Fruit fly (Drosophila melanogaster) whole organism, embryonic: ENCODE data around the gene CG43165.

Experiments used
- Bteb2 ChIP-seq: fragments of 200-800 bp; sonication (Bioruptor generic); optimal IDR thresholded peaks from 2 replicates; lab custom pipeline; 2016; ENCODE audit warnings: missing biosample characterization, missing genetic modification characterization
- CG10209 ChIP-seq: fragments of 200-800 bp; sonication (Bioruptor generic); optimal IDR thresholded peaks from 3 replicates; lab custom pipeline; 2017; ENCODE audit warnings: missing biosample characterization, mild to moderate bottlenecking, missing genetic modification characterization, missing genetic modification reagents
- CG10274 ChIP-seq: fragments of 200-800 bp; sonication (Bioruptor generic); optimal IDR thresholded peaks from 3 replicates; lab custom pipeline; 2017; ENCODE audit warnings: missing biosample characterization, mild to moderate bottlenecking, missing genetic modification characterization
- CG10654 ChIP-seq: fragments of 200-800 bp; sonication (Bioruptor generic); optimal IDR thresholded peaks from 2 replicates; lab custom pipeline; 2016; ENCODE audit warnings: missing biosample characterization, missing genetic modification characterization
- CG11085 ChIP-seq: fragments of 200-800 bp; sonication (Bioruptor generic); IDR thresholded peaks from 2 replicates; pipeline ENCODE4 v1.3.6; 2022; ENCODE audit warnings: missing biosample characterization, missing genetic modification characterization
- CG11696 ChIP-seq: fragments of 200-800 bp; sonication (Bioruptor generic); IDR thresholded peaks from 2 replicates; pipeline ENCODE4 v1.3.6; 2022; ENCODE audit warnings: missing biosample characterization, missing genetic modification characterization
- CG13287 ChIP-seq: fragments of 200-800 bp; sonication (Bioruptor generic); IDR thresholded peaks from 2 replicates; pipeline ENCODE4 v1.3.6; 2022; ENCODE audit warnings: missing biosample characterization, missing genetic modification characterization; ENCODE audit not compliant: partially characterized antibody
- CG13296 ChIP-seq: fragments of 200-800 bp; sonication (Bioruptor generic); optimal IDR thresholded peaks from 3 replicates; lab custom pipeline; 2018; ENCODE audit warnings: missing biosample characterization, mild to moderate bottlenecking, missing genetic modification characterization
- CG14014 ChIP-seq: fragments of 200-800 bp; sonication (Bioruptor generic); IDR thresholded peaks from 2 replicates; pipeline ENCODE4 v1.3.6; 2022; ENCODE audit warnings: missing biosample characterization, missing genetic modification characterization
- CG14860 ChIP-seq: fragments of 200-800 bp; sonication (Bioruptor generic); IDR thresholded peaks from 3 replicates; pipeline ENCODE4 v1.3.6; 2022; ENCODE audit warnings: missing biosample characterization, missing genetic modification characterization; ENCODE audit not compliant: partially characterized antibody
- CG15073 ChIP-seq: fragments of 200-800 bp; sonication (Bioruptor generic); optimal IDR thresholded peaks from 2 replicates; lab custom pipeline; 2016; ENCODE audit warnings: missing biosample characterization, missing genetic modification characterization
- CG31365 ChIP-seq: fragments of 200-800 bp; sonication (Bioruptor generic); optimal IDR thresholded peaks from 2 replicates; lab custom pipeline; 2018; ENCODE audit warnings: missing biosample characterization, mild to moderate bottlenecking, missing genetic modification characterization
- CG3163 ChIP-seq: fragments of 200-800 bp; sonication (Bioruptor generic); optimal IDR thresholded peaks from 3 replicates; lab custom pipeline; 2016; ENCODE audit warnings: missing biosample characterization, missing genetic modification characterization
- CG32772 ChIP-seq: fragments of 200-800 bp; sonication (Bioruptor generic); IDR thresholded peaks from 2 replicates; pipeline ENCODE4 v1.3.6; 2022; ENCODE audit warnings: missing biosample characterization, missing genetic modification characterization
- CG34224 ChIP-seq: fragments of 200-800 bp; sonication (Bioruptor generic); IDR thresholded peaks from 3 replicates; pipeline ENCODE4 v1.3.6; 2022; ENCODE audit warnings: missing biosample characterization, missing genetic modification characterization; ENCODE audit not compliant: partially characterized antibody
- CG4617 ChIP-seq: fragments of 200-800 bp; sonication (Bioruptor generic); optimal IDR thresholded peaks from 3 replicates; lab custom pipeline; 2016; ENCODE audit warnings: missing biosample characterization, missing genetic modification characterization, borderline replicate concordance
- Chrac-16 ChIP-seq: fragments of 200-800 bp; sonication (Bioruptor generic); optimal IDR thresholded peaks from 3 replicates; lab custom pipeline; 2016; ENCODE audit warnings: missing biosample characterization, missing genetic modification characterization
- Dbx ChIP-seq: fragments of 200-800 bp; sonication (Bioruptor generic); IDR thresholded peaks from 3 replicates; pipeline ENCODE4 v1.3.6; 2022; ENCODE audit warnings: missing biosample characterization, missing genetic modification characterization
- Deaf1 ChIP-seq: fragments of 200-800 bp; optimal IDR thresholded peaks from 3 replicates; lab custom pipeline; 2019; ENCODE audit warnings: missing biosample characterization, mild to moderate bottlenecking, missing genetic modification characterization, moderate library complexity
- Elba2 ChIP-seq: fragments of 200-800 bp; sonication (Bioruptor generic); optimal IDR thresholded peaks from 3 replicates; lab custom pipeline; 2016; ENCODE audit warnings: missing biosample characterization, missing genetic modification characterization
- Fer3 ChIP-seq: fragments of 200-800 bp; sonication (Bioruptor generic); optimal IDR thresholded peaks from 2 replicates; lab custom pipeline; 2018; ENCODE audit warnings: missing biosample characterization, mild to moderate bottlenecking, missing genetic modification characterization, moderate library complexity
- HLH4C ChIP-seq: fragments of 200-800 bp; sonication (Bioruptor generic); IDR thresholded peaks from 3 replicates; pipeline ENCODE4 v1.3.6; 2022; ENCODE audit warnings: missing biosample characterization, missing genetic modification characterization; ENCODE audit not compliant: partially characterized antibody
- HLH54F ChIP-seq: fragments of 200-800 bp; sonication (Bioruptor generic); optimal IDR thresholded peaks from 3 replicates; lab custom pipeline; 2016; ENCODE audit warnings: missing biosample characterization, missing genetic modification characterization
- Hand ChIP-seq: fragments of 200-800 bp; sonication (Bioruptor generic); optimal IDR thresholded peaks from 2 replicates; lab custom pipeline; 2017; ENCODE audit warnings: mild to moderate bottlenecking, missing biosample characterization, missing genetic modification reagents, missing genetic modification characterization
- HmgZ ChIP-seq: fragments of 200-800 bp; sonication (Bioruptor generic); optimal IDR thresholded peaks from 2 replicates; lab custom pipeline; 2018; ENCODE audit warnings: missing biosample characterization, mild to moderate bottlenecking, missing genetic modification characterization
- Jarid2 ChIP-seq: fragments of 200-800 bp; sonication (Bioruptor generic); optimal IDR thresholded peaks from 3 replicates; lab custom pipeline; 2017; ENCODE audit warnings: mild to moderate bottlenecking, missing biosample characterization, missing genetic modification reagents, missing genetic modification characterization
- Med ChIP-seq: fragments of 200-800 bp; sonication (Bioruptor generic); peaks from one replicate; lab custom pipeline; 2016; ENCODE audit warnings: missing biosample characterization, missing genetic modification characterization, mild to moderate bottlenecking, inconsistent platforms, moderate library complexity
- Taf1 ChIP-seq: fragments of 200-800 bp; sonication (Bioruptor generic); IDR thresholded peaks from 2 replicates; pipeline ENCODE4 v1.3.6; 2022; ENCODE audit warnings: missing biosample characterization, missing genetic modification characterization
- Tbp ChIP-seq: fragments of >200 bp; optimal IDR thresholded peaks from 2 replicates; lab custom pipeline; 2018; ENCODE audit warnings: missing biosample characterization, missing genetic modification characterization
- Trl ChIP-seq, 3 experiments: fragments of >200 bp in 2 of 3; fragments of 200-800 bp in 1 of 3; sonication (Bioruptor generic) in 1 of 3; optimal IDR thresholded peaks; 2 replicates in 1 of 3; 3 replicates in 2 of 3; lab custom pipeline; 2016 to 2017; ENCODE audit warnings: missing biosample characterization in 1 of 3, missing genetic modification characterization in 1 of 3
- Xbp1 ChIP-seq: fragments of 200-800 bp; sonication (Bioruptor generic); optimal IDR thresholded peaks from 3 replicates; lab custom pipeline; 2016; ENCODE audit warnings: missing biosample characterization, mild to moderate bottlenecking, missing genetic modification characterization
- abd-A ChIP-seq: fragments of 200-800 bp; sonication (Bioruptor generic); optimal IDR thresholded peaks from 3 replicates; lab custom pipeline; 2019; ENCODE audit warnings: missing biosample characterization, mild to moderate bottlenecking, missing genetic modification characterization, moderate library complexity
- amos ChIP-seq: fragments of 200-800 bp; sonication (Bioruptor generic); IDR thresholded peaks from 2 replicates; pipeline ENCODE4 v1.3.6; 2022; ENCODE audit warnings: missing biosample characterization, missing genetic modification characterization; ENCODE audit not compliant: partially characterized antibody
- cas ChIP-seq: fragments of 200-800 bp; sonication (Bioruptor generic); IDR thresholded peaks from 2 replicates; pipeline ENCODE4 v1.3.6; 2022; ENCODE audit warnings: missing biosample characterization, missing genetic modification characterization
- caup ChIP-seq: fragments of 200-800 bp; sonication (Bioruptor generic); optimal IDR thresholded peaks from 3 replicates; lab custom pipeline; 2017; ENCODE audit warnings: missing biosample characterization, mild to moderate bottlenecking, missing genetic modification characterization, moderate library complexity; ENCODE audit not compliant: severe bottlenecking
- chinmo ChIP-seq: fragments of 200-800 bp; sonication (Bioruptor generic); IDR thresholded peaks from 4 replicates; pipeline ENCODE4 v1.3.6; 2022; ENCODE audit warnings: missing biosample characterization, missing genetic modification characterization; ENCODE audit not compliant: partially characterized antibody
- crol ChIP-seq: fragments of 200-800 bp; sonication (Bioruptor generic); IDR thresholded peaks from 2 replicates; pipeline ENCODE4 v1.3.6; 2022; ENCODE audit warnings: missing biosample characterization, missing genetic modification characterization
- jumu ChIP-seq: fragments of 200-800 bp; sonication (Bioruptor generic); optimal IDR thresholded peaks from 3 replicates; lab custom pipeline; 2016; ENCODE audit warnings: missing biosample characterization, missing genetic modification characterization
- kni ChIP-seq: fragments of 200-800 bp; sonication (Bioruptor generic); optimal IDR thresholded peaks from 3 replicates; lab custom pipeline; 2017; ENCODE audit warnings: mild to moderate bottlenecking, missing biosample characterization, missing genetic modification reagents, missing genetic modification characterization
- rib ChIP-seq: fragments of 200-800 bp; sonication (Bioruptor generic); IDR thresholded peaks from 2 replicates; pipeline ENCODE4 v1.3.6; 2022; ENCODE audit warnings: missing biosample characterization, missing genetic modification characterization
- scrt ChIP-seq: fragments of 200-800 bp; sonication (Bioruptor generic); optimal IDR thresholded peaks from 2 replicates; lab custom pipeline; 2018; ENCODE audit warnings: missing biosample characterization, mild to moderate bottlenecking, missing genetic modification characterization, moderate library complexity
- sd ChIP-seq: fragments of 200-800 bp; sonication (Bioruptor generic); optimal IDR thresholded peaks from 3 replicates; lab custom pipeline; 2018; ENCODE audit warnings: missing biosample characterization, mild to moderate bottlenecking, missing genetic modification characterization, moderate library complexity
- sens ChIP-seq: fragments of 200-800 bp; sonication (Bioruptor generic); peaks from one replicate; lab custom pipeline; 2016; ENCODE audit warnings: missing biosample characterization, missing genetic modification characterization
- wor ChIP-seq: fragments of 200-800 bp; sonication (Bioruptor generic); IDR thresholded peaks from 2 replicates; pipeline ENCODE4 v1.3.6; 2022; ENCODE audit warnings: missing biosample characterization, missing genetic modification characterization
- zen2 ChIP-seq: fragments of 200-800 bp; sonication (Bioruptor generic); IDR thresholded peaks from 3 replicates; pipeline ENCODE4 v1.3.6; 2022; ENCODE audit warnings: missing biosample characterization, missing genetic modification characterization; ENCODE audit not compliant: partially characterized antibody

CG43165 gene

dm6 chr2L:3731055-3731454 lies 36.2 kb upstream of the CG43165 start:
- TF ChIP-seq jumu (GFP tag; lab: Kevin White, UChicago) (no peak), Fer3 (tag; lab: Kevin White, UChicago) (no peak), CG10654 (GFP tag; lab: Kevin White, UChicago) (no peak), HmgZ (tag; lab: Kevin White, UChicago) (no peak)
- TF ChIP-seq, all 482 proteins: peak for 0

dm6 chr2L:3730182-3730975 lies 35.6 kb upstream of the CG43165 start, which contains the start of gene CG10019:
Gene CG10019, plus strand, starts transcription at chr2L:3730466.
- TF ChIP-seq HLH4C (0 out of 3 replicates have a peak, but pooled peaks have one; percentile 20), CG34224 (GFP tag; lab: Robert Waterston, UW) (no peak), rib (GFP tag; lab: Robert Waterston, UW) (0 out of 2 replicates have a peak, but pooled peaks have one; percentile 18), CG13287 (GFP tag; lab: Robert Waterston, UW) (peak; percentile 44; the same call in 1 of the 2 replicates), crol (peak; percentile 78), Elba2 (GFP tag; lab: Kevin White, UChicago) (peak; percentile 61), Hand (GFP tag; lab: Kevin White, UChicago) (peak; percentile 26), caup (GFP tag; lab: Kevin White, UChicago) (peak; percentile 3), Trl (optimal IDR thresholded peaks at IDR 0.05; lab: Kevin White, UChicago) (peak; percentile 80 to 98), Trl (GFP tag; optimal IDR thresholded peaks at IDR 0.05; lab: Kevin White, UChicago) (no peak), CG3163 (GFP tag; lab: Kevin White, UChicago) (peak; percentile 98), Jarid2 (GFP tag; lab: Kevin White, UChicago) (peak; percentile 75), CG11696 (0 out of 2 replicates have a peak, but pooled peaks have one; percentile 23), CG10209 (GFP tag; lab: Kevin White, UChicago) (no peak), CG13296 (GFP tag; lab: Kevin White, UChicago) (no peak), Deaf1 (tag; lab: Kevin White, UChicago) (peak; percentile 47), zen2 (GFP tag; lab: Robert Waterston, UW) (0 out of 3 replicates have a peak, but pooled peaks have one; percentile 30), Tbp (GFP tag; lab: Kevin White, UChicago) (no peak), Chrac-16 (GFP tag; lab: Kevin White, UChicago) (no peak), Dbx (GFP tag; lab: Robert Waterston, UW) (0 out of 3 replicates have a peak, but pooled peaks have one; percentile 8), sens (GFP tag; lab: Kevin White, UChicago) (peak; percentile 75), Med (GFP tag; lab: Kevin White, UChicago) (peak; percentile 71), amos (GFP tag; lab: Robert Waterston, UW) (peak; percentile 19; the same call in 1 of the 2 replicates), sd (peak; percentile 58)

DNA sequence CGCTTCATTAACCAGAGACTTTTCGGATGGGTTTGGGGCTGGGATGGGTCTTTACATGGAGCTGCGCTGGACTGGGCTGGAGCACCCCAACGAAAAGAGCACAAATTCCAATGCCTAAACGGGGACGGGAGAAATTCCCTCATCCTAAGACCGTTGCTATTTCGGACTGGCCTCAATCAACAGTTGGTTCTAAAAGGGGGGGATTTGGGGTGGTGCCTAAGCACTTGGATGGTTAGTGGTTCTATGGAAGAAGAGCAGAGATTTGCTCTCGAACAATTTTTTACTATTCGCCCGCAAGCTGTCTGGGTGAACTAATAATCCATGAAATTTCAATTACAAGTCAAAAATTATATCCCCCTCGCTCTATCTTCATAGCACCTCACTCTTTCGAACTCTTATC lies 34.8 kb upstream of the CG43165 start:
- TF ChIP-seq scrt = peak; percentile 94
- no peak for TF ChIP-seq wor (GFP tag; lab: Robert Waterston, UW)
- no peak for TF ChIP-seq HLH54F (GFP tag; lab: Kevin White, UChicago)
- TF ChIP-seq Taf1 (GFP tag; lab: Robert Waterston, UW) = no peak
- no peak for TF ChIP-seq Xbp1 (GFP tag; lab: Kevin White, UChicago)
- no peak for TF ChIP-seq CG14014 (GFP tag; lab: Robert Waterston, UW)
- no peak for TF ChIP-seq CG14860 (GFP tag; lab: Robert Waterston, UW)
- no peak for TF ChIP-seq CG31365
- no peak for TF ChIP-seq Bteb2 (GFP tag; lab: Kevin White, UChicago)
- TF ChIP-seq chinmo (GFP tag; lab: Robert Waterston, UW) = 0 out of 4 replicates have a peak, but pooled peaks have one; percentile 40
- TF ChIP-seq CG10274 (GFP tag; lab: Kevin White, UChicago) = peak; percentile 26
- no peak for TF ChIP-seq CG15073 (GFP tag; lab: Kevin White, UChicago)
- no peak for TF ChIP-seq CG32772 (GFP tag; lab: Robert Waterston, UW)
- 0 out of 2 replicates have a peak, but pooled peaks have one; percentile 15 for TF ChIP-seq cas (GFP tag; lab: Robert Waterston, UW)
- TF ChIP-seq abd-A (tag; lab: Kevin White, UChicago) = peak; percentile 70
- no peak for TF ChIP-seq kni (GFP tag; lab: Kevin White, UChicago)
- TF ChIP-seq CG11085 (GFP tag; lab: Robert Waterston, UW) = no peak
- no peak for TF ChIP-seq CG4617 (GFP tag; lab: Kevin White, UChicago)
